Fruit fly (Drosophila melanogaster): ENCODE results near the gene ND-15.
A peak's percentile ranks its signal among the peaks of the same experiment; 100 is the strongest.

The ND-15 gene

DNA sequence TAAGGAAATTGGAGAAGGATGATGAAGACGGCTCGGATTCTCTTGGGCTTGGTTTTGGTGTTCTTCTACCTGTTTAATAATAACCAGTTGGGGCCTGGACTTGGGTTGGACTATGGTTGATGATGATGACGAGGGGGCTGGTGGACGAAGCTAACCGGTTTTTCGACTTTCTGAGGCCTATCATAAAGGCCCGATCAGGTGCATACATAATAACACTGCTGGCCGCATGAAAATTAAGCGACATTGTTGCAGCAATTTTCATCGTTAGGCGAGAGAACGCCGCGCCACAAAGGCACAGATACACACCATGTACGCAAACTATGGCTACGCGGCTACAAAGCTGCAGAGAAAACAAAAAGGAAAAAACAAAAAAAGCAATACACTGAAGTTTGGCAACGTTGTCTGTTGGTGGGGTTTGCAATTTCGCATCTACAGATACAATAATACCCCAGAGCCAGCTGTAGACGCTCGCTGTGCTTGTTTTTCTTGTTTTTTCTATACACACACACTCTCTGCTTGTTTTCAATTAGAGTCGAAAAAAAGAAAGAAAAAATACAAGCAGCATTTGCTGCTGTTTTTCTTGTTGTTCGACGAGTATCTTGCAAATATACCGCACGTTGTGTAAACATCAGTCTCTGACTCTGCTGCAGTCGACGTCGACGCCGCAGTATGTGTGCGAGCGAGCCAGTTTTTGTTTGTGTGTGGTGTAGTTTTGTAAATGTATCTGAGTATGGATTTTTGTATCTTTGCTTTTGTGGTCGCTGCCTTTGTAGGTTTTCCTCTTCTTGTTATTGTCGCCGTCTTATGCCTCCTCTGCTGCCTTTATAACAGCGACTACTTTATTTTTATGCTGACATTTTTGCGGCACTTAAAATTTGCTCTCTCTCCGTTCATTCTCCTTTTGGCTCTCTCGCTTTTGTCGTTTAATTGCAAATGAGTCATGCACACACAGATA, 51.9 kb downstream of the ND-15 start (continued):
- TF ChIP-seq CG13296 (GFP tag; optimal IDR thresholded peaks at IDR 0.05) (peak; percentile 96), Awh (GFP tag; IDR thresholded peaks at IDR 0.05) (no peak), BEAF-32 (GFP tag; optimal IDR thresholded peaks at IDR 0.05) (no peak), CG11695 (GFP tag; IDR thresholded peaks at IDR 0.05) (no peak), vfl (GFP tag; optimal IDR thresholded peaks at IDR 0.05) (peak; percentile 39), CG8359 (GFP tag; optimal IDR thresholded peaks at IDR 0.05; ENCODE audit: borderline replicate concordance) (no peak), grn (GFP tag; optimal IDR thresholded peaks at IDR 0.05) (peak; percentile 59), pb (GFP tag; optimal IDR thresholded peaks at IDR 0.05) (peak; percentile 47), CG8281 (tag; optimal IDR thresholded peaks at IDR 0.05) (peak; percentile 51), CG6765 (GFP tag; optimal IDR thresholded peaks at IDR 0.05) (peak; percentile 91), unc-4 (GFP tag; IDR thresholded peaks at IDR 0.05; ENCODE audit: partially characterized antibody) (no peak), pnt (GFP tag; optimal IDR thresholded peaks at IDR 0.05) (no peak), CrebB (tag; optimal IDR thresholded peaks at IDR 0.05) (peak; percentile 88), ro (GFP tag; IDR thresholded peaks at IDR 0.05) (no peak), CG8478 (optimal IDR thresholded peaks at IDR 0.05) (no peak), CG10147 (GFP tag; optimal IDR thresholded peaks at IDR 0.05) (peak; percentile 82), CG18011 (GFP tag; optimal IDR thresholded peaks at IDR 0.05) (peak; percentile 39), CG12071 (GFP tag; optimal IDR thresholded peaks at IDR 0.05) (peak; percentile 89), Dek (tag; optimal IDR thresholded peaks at IDR 0.05) (peak; percentile 62), crp (GFP tag; optimal IDR thresholded peaks at IDR 0.05) (peak in 1 of 2 experiments; percentile 47), Hand (GFP tag; optimal IDR thresholded peaks at IDR 0.05) (peak; percentile 85), hbn (GFP tag; IDR thresholded peaks at IDR 0.05; ENCODE audit: partially characterized antibody) (no peak), E2f1 (GFP tag; IDR thresholded peaks at IDR 0.05) (no peak), tx (GFP tag; optimal IDR thresholded peaks at IDR 0.05) (peak; percentile 17), CG33213 (GFP tag; optimal IDR thresholded peaks at IDR 0.05) (peak; percentile 71), CG7963 (GFP tag; IDR thresholded peaks at IDR 0.05; ENCODE audit: partially characterized antibody) (no peak), cato (GFP tag; optimal IDR thresholded peaks at IDR 0.05; ENCODE audit: borderline replicate concordance) (no peak), Hmx (GFP tag; optimal IDR thresholded peaks at IDR 0.05) (no peak), Tbp (GFP tag; optimal IDR thresholded peaks at IDR 0.05) (no peak), D19A (tag; optimal IDR thresholded peaks at IDR 0.05) (peak; percentile 37), croc (GFP tag; conservative IDR thresholded peaks at IDR 0.05) (peak; percentile 25; the same call in 1 of the 3 replicates), salm (tag; optimal IDR thresholded peaks at IDR 0.05) (peak; percentile 45), Xbp1 (GFP tag; optimal IDR thresholded peaks at IDR 0.05) (no peak), CG3847 (GFP tag; IDR thresholded peaks at IDR 0.05) (no peak), mld (GFP tag; IDR thresholded peaks at IDR 0.05; ENCODE audit: partially characterized antibody) (no peak), slp2 (GFP tag; optimal IDR thresholded peaks at IDR 0.05) (no peak), CG8388 (GFP tag; optimal IDR thresholded peaks at IDR 0.05) (peak; percentile 43), CG11247 (GFP tag; IDR thresholded peaks at IDR 0.05) (no peak), Spps (tag; optimal IDR thresholded peaks at IDR 0.05) (peak; percentile 57), CG7786 (GFP tag; optimal IDR thresholded peaks at IDR 0.05) (peak; percentile 72), Mad (GFP tag; optimal IDR thresholded peaks at IDR 0.05) (peak; percentile 22), trh (GFP tag; optimal IDR thresholded peaks at IDR 0.05) (no peak), toy (GFP tag; IDR thresholded peaks at IDR 0.05) (no peak), CG18599 (GFP tag; optimal IDR thresholded peaks at IDR 0.05) (peak; percentile 93), CG3065 (GFP tag; optimal IDR thresholded peaks at IDR 0.05) (peak; percentile 26), CG3281 (GFP tag; optimal IDR thresholded peaks at IDR 0.05) (peak; percentile 86), chinmo (GFP tag; IDR thresholded peaks at IDR 0.05; ENCODE audit: partially characterized antibody) (no peak), luna (GFP tag; optimal IDR thresholded peaks at IDR 0.05) (no peak)
